Fruit fly (Drosophila melanogaster): Measurements from ENCODE around the gene CG33189.

CG33189 gene

DNA sequence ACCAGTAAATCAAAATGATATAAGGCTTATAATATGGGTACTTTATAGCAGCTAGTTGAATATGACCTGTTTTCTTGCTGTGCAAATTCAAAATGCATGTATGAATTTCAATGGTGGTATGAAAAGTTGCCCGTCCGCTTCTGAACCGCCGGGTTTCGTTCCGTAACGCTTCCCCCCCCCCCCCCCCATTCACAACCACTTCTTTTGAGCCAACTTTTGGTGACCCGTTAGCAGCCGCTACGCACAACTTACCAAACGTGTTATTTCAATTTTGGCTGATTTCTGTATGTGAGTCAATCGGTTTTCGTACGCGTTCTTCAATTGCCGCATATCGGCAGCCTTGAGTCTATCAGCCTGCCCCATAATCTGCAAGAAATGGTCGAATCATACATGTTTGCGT, 13.1 kb upstream of the CG33189 start (continued):
- TF ChIP-seq CG6813 (GFP tag; optimal IDR thresholded peaks at IDR 0.05) (no peak), Pdp1 (GFP tag; optimal IDR thresholded peaks at IDR 0.05) (peak in 1 of 2 experiments; percentile 23), CG1602 (GFP tag; optimal IDR thresholded peaks at IDR 0.05) (no peak), CHES-1-like (GFP tag; optimal IDR thresholded peaks at IDR 0.05) (no peak), NFAT (GFP tag; IDR thresholded peaks at IDR 0.05) (no peak)

DNA sequence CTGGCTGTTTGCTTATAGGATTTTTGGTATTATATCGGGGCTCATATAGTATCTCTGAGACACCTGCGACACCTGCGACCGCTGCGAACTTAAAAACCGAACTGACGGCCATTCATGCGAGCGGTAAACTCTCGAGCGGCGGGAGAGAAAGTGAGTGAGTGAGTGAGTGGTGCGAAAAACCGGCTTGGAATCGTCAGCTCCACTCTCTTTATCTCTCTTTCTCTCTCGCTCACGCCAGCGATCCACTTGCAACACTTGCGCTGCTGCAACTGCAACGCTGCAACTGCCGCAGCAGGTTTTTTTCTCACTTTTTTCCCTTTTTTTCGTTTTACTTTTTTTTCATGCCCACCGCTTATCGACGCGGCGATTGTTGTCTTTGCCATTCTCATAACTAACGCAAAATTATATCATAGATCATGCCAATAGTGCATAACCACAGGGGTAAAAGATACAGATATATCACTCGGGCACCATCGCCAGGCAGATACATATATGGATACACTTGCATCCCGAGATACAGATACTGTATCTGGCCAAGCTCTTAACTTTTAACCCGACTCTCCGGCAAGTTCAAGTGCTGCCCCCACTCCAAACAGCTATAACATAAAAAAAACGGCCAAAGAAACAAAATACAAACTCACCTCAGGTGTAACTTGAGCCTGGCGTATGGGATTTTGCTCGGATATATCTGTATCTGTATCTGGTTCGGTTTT, 12.0 kb upstream of the CG33189 start:
- no peak for TF ChIP-seq CG1233 (GFP tag; optimal IDR thresholded peaks at IDR 0.05)
- no peak for TF ChIP-seq sc (optimal IDR thresholded peaks at IDR 0.05)
- no peak for TF ChIP-seq sc (GFP tag; optimal IDR thresholded peaks at IDR 0.05)
- TF ChIP-seq Meics (GFP tag; optimal IDR thresholded peaks at IDR 0.05) = no peak
- no peak for TF ChIP-seq Lhr (GFP tag; optimal IDR thresholded peaks at IDR 0.05)
- TF ChIP-seq sisA (GFP tag; IDR thresholded peaks at IDR 0.05) = no peak
- TF ChIP-seq toy (GFP tag; IDR thresholded peaks at IDR 0.05) = no peak
- no peak for TF ChIP-seq p53 (GFP tag; optimal IDR thresholded peaks at IDR 0.05)
- TF ChIP-seq CG3281 (GFP tag; optimal IDR thresholded peaks at IDR 0.05) = no peak
- 0 out of 3 replicates have a peak, but pooled peaks have one; percentile 49 for TF ChIP-seq Opbp (GFP tag; IDR thresholded peaks at IDR 0.05; ENCODE audit: partially characterized antibody)
- no peak for TF ChIP-seq CG2199 (GFP tag; IDR thresholded peaks at IDR 0.05)
- no peak for TF ChIP-seq dimm (GFP tag; IDR thresholded peaks at IDR 0.05)
- TF ChIP-seq CG2129 (GFP tag; IDR thresholded peaks at IDR 0.05; ENCODE audit: partially characterized antibody) = no peak
- TF ChIP-seq PHDP (tag; optimal IDR thresholded peaks at IDR 0.05) = no peak
- no peak for TF ChIP-seq caup (GFP tag; optimal IDR thresholded peaks at IDR 0.05; ENCODE audit: severe bottlenecking)
- TF ChIP-seq corto (GFP tag; optimal IDR thresholded peaks at IDR 0.05) = peak; percentile 29
- TF ChIP-seq Spps (tag; optimal IDR thresholded peaks at IDR 0.05) = no peak
- no peak for TF ChIP-seq D19A (tag; optimal IDR thresholded peaks at IDR 0.05)
- no peak for TF ChIP-seq CG31224 (GFP tag; IDR thresholded peaks at IDR 0.05)
- peak; percentile 60 for TF ChIP-seq sens (GFP tag)
- no peak for TF ChIP-seq wor (GFP tag; IDR thresholded peaks at IDR 0.05)
- no peak for TF ChIP-seq sima (GFP tag; optimal IDR thresholded peaks at IDR 0.05)
- no peak for TF ChIP-seq ac (GFP tag; optimal IDR thresholded peaks at IDR 0.05)
- 0 out of 3 replicates have a peak, but pooled peaks have one; percentile 37 for TF ChIP-seq CG14860 (GFP tag; IDR thresholded peaks at IDR 0.05; ENCODE audit: partially characterized antibody)
- no peak for TF ChIP-seq ATbp (GFP tag; optimal IDR thresholded peaks at IDR 0.05)
- TF ChIP-seq Jarid2 (GFP tag; optimal IDR thresholded peaks at IDR 0.05) = peak; percentile 62
- TF ChIP-seq chif (GFP tag; optimal IDR thresholded peaks at IDR 0.05) = no peak
- TF ChIP-seq Awh (GFP tag; IDR thresholded peaks at IDR 0.05) = no peak
- no peak for TF ChIP-seq Hsf (GFP tag; optimal IDR thresholded peaks at IDR 0.05)
- TF ChIP-seq esg (GFP tag; conservative IDR thresholded peaks at IDR 0.05) = no peak
- TF ChIP-seq hb (GFP tag; IDR thresholded peaks at IDR 0.05; ENCODE audit: partially characterized antibody) = no peak
- TF ChIP-seq CG7556 (GFP tag; optimal IDR thresholded peaks at IDR 0.05) = no peak
- peak; percentile 36 for TF ChIP-seq yki (optimal IDR thresholded peaks at IDR 0.05)
- no peak for TF ChIP-seq CG4820 (GFP tag; optimal IDR thresholded peaks at IDR 0.05)
- no peak for TF ChIP-seq Fer3 (tag; optimal IDR thresholded peaks at IDR 0.05)
- peak; percentile 54 for TF ChIP-seq CG1832 (GFP tag; optimal IDR thresholded peaks at IDR 0.05)
- no peak for TF ChIP-seq CG10267 (tag; optimal IDR thresholded peaks at IDR 0.05)
- no peak for TF ChIP-seq hbn (GFP tag; IDR thresholded peaks at IDR 0.05; ENCODE audit: partially characterized antibody)
- no peak for TF ChIP-seq ken (GFP tag; IDR thresholded peaks at IDR 0.05)
- no peak for TF ChIP-seq unc-4 (GFP tag; IDR thresholded peaks at IDR 0.05; ENCODE audit: partially characterized antibody)
- no peak for TF ChIP-seq CG13775 (GFP tag; optimal IDR thresholded peaks at IDR 0.05)
- no peak for TF ChIP-seq Xrp1 (GFP tag; IDR thresholded peaks at IDR 0.05)
- TF ChIP-seq CG3163 (GFP tag; optimal IDR thresholded peaks at IDR 0.05) = no peak

All from whole organism, embryonic.